Worm (Caenorhabditis elegans): ENCODE data around the gene T05A7.12.

DNA sequence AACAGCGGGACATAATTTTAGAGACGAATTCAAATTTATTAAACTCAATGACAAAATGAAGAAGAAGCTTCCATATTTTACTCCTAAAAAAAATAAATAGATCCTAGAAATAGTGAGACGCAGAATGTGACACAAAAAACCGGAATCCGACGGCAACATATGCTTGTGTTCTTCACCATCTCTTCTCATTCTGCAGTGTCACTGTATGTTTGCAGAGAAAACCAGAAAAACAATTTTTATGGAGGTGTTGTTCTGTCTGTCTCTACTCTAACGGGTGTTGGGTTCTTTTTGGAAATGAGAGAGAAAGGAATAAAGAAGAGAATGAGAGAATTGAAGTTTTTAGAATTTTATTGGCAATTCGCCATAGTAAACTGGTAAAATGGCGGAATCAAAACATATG is 24.2 kb downstream of the T05A7.12 start:
- TF ChIP-seq unc-62 (GFP tag; optimal IDR thresholded peaks at IDR 0.05), result no peak
- no peak for TF ChIP-seq alr-1 (tag; optimal IDR thresholded peaks at IDR 0.05; ENCODE audit: borderline replicate concordance)
- TF ChIP-seq unc-130 (tag; optimal IDR thresholded peaks at IDR 0.05), result no peak
